Worm (Caenorhabditis elegans): ENCODE data around the gene sgn-1.

sgn-1 gene

ce11 chrII:8818978-8819896 is 35.8 kb upstream of the sgn-1 start, which contains the start of gene F46C5.10:
Gene F46C5.10 (minus strand): TSS chrII:8819028.
- peak in 3 of 6 experiments; percentile 17 to 46 (median 17) for TF ChIP-seq elt-3 (tag; optimal IDR thresholded peaks at IDR 0.05)
- peak; percentile 58 for TF ChIP-seq nhr-71 (tag; optimal IDR thresholded peaks at IDR 0.05)
- no peak for TF ChIP-seq hpl-2 (GFP tag; optimal IDR thresholded peaks at IDR 0.05)
- TF ChIP-seq snu-23 (GFP tag; optimal IDR thresholded peaks at IDR 0.05), result peak; percentile 6
- no peak for TF ChIP-seq C04F5.9 (tag; optimal IDR thresholded peaks at IDR 0.05)
- TF ChIP-seq efl-1 (optimal IDR thresholded peaks at IDR 0.05), result no peak
- peak in 1 of 2 experiments; percentile 67 for TF ChIP-seq efl-1 (GFP tag; optimal IDR thresholded peaks at IDR 0.05 in 1 of 2)
- TF ChIP-seq nhr-47 (tag; optimal IDR thresholded peaks at IDR 0.05), result peak; percentile 27
- peak; percentile 87 for TF ChIP-seq nhr-19 (GFP tag; conservative IDR thresholded peaks at IDR 0.05)
- no peak for TF ChIP-seq mab-9 (GFP tag; IDR thresholded peaks at IDR 0.05)
- peak; percentile 88 for TF ChIP-seq nhr-85 (tag)
- TF ChIP-seq tbx-2 (tag; optimal IDR thresholded peaks at IDR 0.05), result peak; percentile 25
- peak; percentile 55 for TF ChIP-seq nhr-20 (tag; optimal IDR thresholded peaks at IDR 0.05)
- no peak for TF ChIP-seq hlh-4 (tag; optimal IDR thresholded peaks at IDR 0.05)
- peak; percentile 5 for TF ChIP-seq mep-1 (tag; optimal IDR thresholded peaks at IDR 0.05)
- peak; percentile 67 for TF ChIP-seq nhr-90 (tag; optimal IDR thresholded peaks at IDR 0.05; ENCODE audit: poor library complexity)
- TF ChIP-seq lin-35 (GFP tag; optimal IDR thresholded peaks at IDR 0.05), result peak in 1 of 2 experiments; percentile 33
- TF ChIP-seq lsy-2 (tag; optimal IDR thresholded peaks at IDR 0.05), result peak in 1 of 2 experiments; percentile 23

- TF ChIP-seq snu-23 (GFP tag; optimal IDR thresholded peaks at IDR 0.05), result peak; percentile 44
- peak in 5 of 6 experiments; percentile 57 to 95 (median 80) for TF ChIP-seq elt-3 (tag; optimal IDR thresholded peaks at IDR 0.05)
- peak; percentile 71 for TF ChIP-seq nhr-20 (tag; optimal IDR thresholded peaks at IDR 0.05)
- peak in 1 of 2 experiments; percentile 47 for TF ChIP-seq lin-35 (GFP tag; optimal IDR thresholded peaks at IDR 0.05)
- no peak for TF ChIP-seq xbp-1 (tag; optimal IDR thresholded peaks at IDR 0.05)
- no peak for TF ChIP-seq C04F5.9 (tag; optimal IDR thresholded peaks at IDR 0.05)
- peak; percentile 69 for TF ChIP-seq nhr-90 (tag; optimal IDR thresholded peaks at IDR 0.05; ENCODE audit: poor library complexity)
- no peak for TF ChIP-seq rnt-1 (tag; optimal IDR thresholded peaks at IDR 0.05)
- TF ChIP-seq efl-1 (optimal IDR thresholded peaks at IDR 0.05), result no peak
- peak in 1 of 2 experiments; percentile 91 for TF ChIP-seq efl-1 (GFP tag; optimal IDR thresholded peaks at IDR 0.05 in 1 of 2)
- no peak for TF ChIP-seq sptf-1 (tag; optimal IDR thresholded peaks at IDR 0.05)
- peak; percentile 75 for TF ChIP-seq lin-14 (GFP tag; optimal IDR thresholded peaks at IDR 0.05)
- TF ChIP-seq zag-1 (tag; optimal IDR thresholded peaks at IDR 0.05), result no peak
- TF ChIP-seq grh-1 (GFP tag; IDR thresholded peaks at IDR 0.05), result 0 out of 2 replicates have a peak, but pooled peaks have one; percentile 8
- no peak for TF ChIP-seq hlh-17 (GFP tag; optimal IDR thresholded peaks at IDR 0.05; ENCODE audit: borderline replicate concordance)
- TF ChIP-seq tbx-2 (tag; optimal IDR thresholded peaks at IDR 0.05), result peak; percentile 51
- TF ChIP-seq nhr-71 (tag; optimal IDR thresholded peaks at IDR 0.05), result peak; percentile 75
- TF ChIP-seq nhr-47 (tag; optimal IDR thresholded peaks at IDR 0.05), result peak; percentile 30
- no peak for TF ChIP-seq ztf-11 (tag; optimal IDR thresholded peaks at IDR 0.05)
- peak in 1 of 2 experiments; percentile 29 for TF ChIP-seq lsy-2 (tag; optimal IDR thresholded peaks at IDR 0.05)
- TF ChIP-seq nhr-77 (tag; optimal IDR thresholded peaks at IDR 0.05), result no peak
- peak; percentile 43 for TF ChIP-seq blmp-1 (tag; optimal IDR thresholded peaks at IDR 0.05)
- peak in 1 of 2 experiments; percentile 71 for TF ChIP-seq mdl-1 (tag; optimal IDR thresholded peaks at IDR 0.05)
- TF ChIP-seq efl-3 (GFP tag; optimal IDR thresholded peaks at IDR 0.05), result no peak
- TF ChIP-seq nhr-85 (tag), result peak; percentile 96
- peak; percentile 72 for TF ChIP-seq nhr-19 (GFP tag; conservative IDR thresholded peaks at IDR 0.05)
- no peak for TF ChIP-seq tlp-1 (tag; optimal IDR thresholded peaks at IDR 0.05)
- TF ChIP-seq nhr-12 (tag; optimal IDR thresholded peaks at IDR 0.05), result no peak
- TF ChIP-seq C34B4.2 (tag; optimal IDR thresholded peaks at IDR 0.05), result no peak
- peak; percentile 30 for TF ChIP-seq unc-130 (tag; optimal IDR thresholded peaks at IDR 0.05)
Observed at ce11 chrII:8818257-8818656, 34.8 kb upstream of the sgn-1 start.

- TF ChIP-seq ets-5 (GFP tag; IDR thresholded peaks at IDR 0.05) (no peak), ceh-8 (GFP tag; optimal IDR thresholded peaks at IDR 0.05) (no peak), fkh-10 (GFP tag; optimal IDR thresholded peaks at IDR 0.05) (no peak), lsy-2 (tag; optimal IDR thresholded peaks at IDR 0.05) (peak in 1 of 2 experiments; percentile 24), unc-130 (tag; optimal IDR thresholded peaks at IDR 0.05) (no peak), nhr-28 (tag; optimal IDR thresholded peaks at IDR 0.05) (no peak), zip-4 (GFP tag; optimal IDR thresholded peaks at IDR 0.05) (no peak), fkh-8 (tag; optimal IDR thresholded peaks at IDR 0.05) (no peak), lir-3 (tag; optimal IDR thresholded peaks at IDR 0.05; ENCODE audit: poor library complexity) (peak; percentile 14), mab-9 (GFP tag; IDR thresholded peaks at IDR 0.05) (0 out of 2 replicates have a peak, but pooled peaks have one; percentile 10), Y116A8C.19 (tag; optimal IDR thresholded peaks at IDR 0.05; ENCODE audit: borderline replicate concordance) (no peak), lin-14 (GFP tag; optimal IDR thresholded peaks at IDR 0.05) (peak; percentile 25), snpc-4 (tag; optimal IDR thresholded peaks at IDR 0.05) (no peak), mef-2 (tag; optimal IDR thresholded peaks at IDR 0.05) (no peak), jun-1 (tag; optimal IDR thresholded peaks at IDR 0.05) (no peak), skn-1 (tag; optimal IDR thresholded peaks at IDR 0.05) (no peak), nhr-20 (tag; optimal IDR thresholded peaks at IDR 0.05) (peak; percentile 46)
Observed at ce11 chrII:8817225-8817624, 33.8 kb upstream of the sgn-1 start.

Data from whole organism, L1 larva.